Fruit fly (Drosophila melanogaster): ENCODE measurements around the gene Gnpnat.

Gene Gnpnat

DNA sequence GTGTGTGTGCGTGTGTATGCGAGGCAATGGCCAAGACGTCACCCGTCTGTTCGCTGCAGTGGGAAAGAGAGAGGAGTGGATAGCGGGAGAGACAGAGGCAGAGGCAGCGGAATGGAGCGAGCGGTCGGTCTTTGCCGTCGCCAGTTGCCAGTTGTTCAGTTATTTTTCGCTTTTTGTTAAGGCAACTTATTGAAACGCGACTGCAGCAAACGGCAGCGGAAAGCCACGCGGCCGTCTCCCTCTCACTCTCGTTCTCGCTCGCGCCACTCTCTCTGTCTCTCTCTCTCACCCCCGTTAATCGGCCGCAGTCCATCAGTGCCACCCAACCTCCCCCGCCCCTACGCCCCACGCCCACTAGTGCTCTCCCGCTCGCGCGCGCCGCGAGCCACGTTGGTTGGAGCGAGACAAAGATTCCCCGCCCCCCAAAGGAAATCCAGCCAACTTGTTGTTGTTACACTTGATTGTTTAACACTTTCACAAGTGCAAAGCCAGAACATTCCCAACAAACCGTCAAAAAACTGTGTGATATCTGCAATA, 34.8 kb downstream of the Gnpnat start (continued):
- TF ChIP-seq bsh (GFP tag; optimal IDR thresholded peaks at IDR 0.05) = peak in 1 of 2 experiments; percentile 40
- no peak; the same call in 1 of the 2 replicates for TF ChIP-seq vvl (GFP tag; IDR thresholded peaks at IDR 0.05)
- peak; percentile 10 for TF ChIP-seq ATbp (GFP tag; optimal IDR thresholded peaks at IDR 0.05)
- TF ChIP-seq GATAe (GFP tag; conservative IDR thresholded peaks at IDR 0.05) = peak; percentile 38
- TF ChIP-seq CG10267 (tag; optimal IDR thresholded peaks at IDR 0.05) = no peak
- peak; percentile 68 for TF ChIP-seq rib (GFP tag; IDR thresholded peaks at IDR 0.05)
- peak; percentile 55; the same call in 1 of the 3 replicates for TF ChIP-seq Dbx (GFP tag; IDR thresholded peaks at IDR 0.05)
- TF ChIP-seq eve (GFP tag; optimal IDR thresholded peaks at IDR 0.05) = no peak
- TF ChIP-seq D19A (tag; optimal IDR thresholded peaks at IDR 0.05) = peak; percentile 19
- TF ChIP-seq slou (GFP tag; optimal IDR thresholded peaks at IDR 0.05) = no peak
- no peak for TF ChIP-seq insv (GFP tag; optimal IDR thresholded peaks at IDR 0.05)
- 0 out of 2 replicates have a peak, but pooled peaks have one; percentile 20 for TF ChIP-seq E2f2 (GFP tag; IDR thresholded peaks at IDR 0.05)
- TF ChIP-seq nerfin-1 (tag; optimal IDR thresholded peaks at IDR 0.05) = peak; percentile 86
- TF ChIP-seq so (GFP tag; IDR thresholded peaks at IDR 0.05) = peak; percentile 65; the same call in 2 of the 3 replicates
- peak; percentile 82 for TF ChIP-seq grn (GFP tag; optimal IDR thresholded peaks at IDR 0.05)
- no peak for TF ChIP-seq da (GFP tag; optimal IDR thresholded peaks at IDR 0.05)
- TF ChIP-seq CG31365 (tag; optimal IDR thresholded peaks at IDR 0.05) = no peak
- no peak for TF ChIP-seq Atf-2 (GFP tag; optimal IDR thresholded peaks at IDR 0.05)
- TF ChIP-seq CG17912 (GFP tag; optimal IDR thresholded peaks at IDR 0.05) = peak; percentile 36
- TF ChIP-seq Hsf (GFP tag; optimal IDR thresholded peaks at IDR 0.05) = no peak
- TF ChIP-seq ro (GFP tag; IDR thresholded peaks at IDR 0.05) = no peak
- peak; percentile 23 for TF ChIP-seq CG6254 (GFP tag; optimal IDR thresholded peaks at IDR 0.05)
- no peak for TF ChIP-seq CG15514 (GFP tag; optimal IDR thresholded peaks at IDR 0.05)
- TF ChIP-seq nau (GFP tag; optimal IDR thresholded peaks at IDR 0.05) = peak; percentile 35
- no peak for TF ChIP-seq dm (GFP tag; optimal IDR thresholded peaks at IDR 0.05)
- TF ChIP-seq en (GFP tag; optimal IDR thresholded peaks at IDR 0.05) = no peak
- TF ChIP-seq Dref (GFP tag; IDR thresholded peaks at IDR 0.05) = no peak

DNA sequence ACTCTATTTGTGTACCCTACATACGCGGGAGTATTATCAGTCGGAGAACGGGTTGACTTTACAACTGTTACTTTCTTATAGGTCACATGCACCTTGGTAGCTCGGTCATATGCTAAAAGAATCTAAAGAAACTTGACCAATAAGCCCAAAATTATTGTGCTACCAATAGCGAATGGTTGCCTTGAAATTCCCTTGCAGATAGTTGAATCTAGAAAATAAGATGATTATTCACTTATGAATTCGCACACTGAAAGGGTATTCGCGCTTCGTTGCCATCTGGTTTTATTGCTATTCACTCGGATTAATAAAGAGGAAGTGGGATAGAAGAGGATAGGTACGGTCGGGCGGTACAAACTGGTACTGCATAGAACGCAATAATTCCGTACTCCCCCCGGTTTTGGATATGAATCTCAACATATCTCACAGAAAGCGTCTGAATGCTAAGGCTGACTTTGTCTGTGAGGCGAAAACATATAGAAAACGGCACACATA, 35.8 kb downstream of the Gnpnat start:
- TF ChIP-seq trh (GFP tag; optimal IDR thresholded peaks at IDR 0.05) (peak; percentile 27), CG3281 (GFP tag; optimal IDR thresholded peaks at IDR 0.05) (peak; percentile 77), Fer3 (tag; optimal IDR thresholded peaks at IDR 0.05) (peak; percentile 84), trem (tag; optimal IDR thresholded peaks at IDR 0.05) (no peak), CG9437 (GFP tag; optimal IDR thresholded peaks at IDR 0.05) (peak; percentile 53), lola (GFP tag; optimal IDR thresholded peaks at IDR 0.05) (peak in 1 of 3 experiments; percentile 50), NfI (GFP tag; optimal IDR thresholded peaks at IDR 0.05) (peak; percentile 77), Dip3 (GFP tag; optimal IDR thresholded peaks at IDR 0.05) (peak; percentile 78), CG12155 (GFP tag; optimal IDR thresholded peaks at IDR 0.05) (peak; percentile 88), CG4360 (GFP tag; IDR thresholded peaks at IDR 0.05) (no peak), btn (GFP tag; optimal IDR thresholded peaks at IDR 0.05) (peak; percentile 23), cato (GFP tag; optimal IDR thresholded peaks at IDR 0.05; ENCODE audit: borderline replicate concordance) (peak; percentile 4), caup (GFP tag; optimal IDR thresholded peaks at IDR 0.05; ENCODE audit: severe bottlenecking) (peak; percentile 60), fd96Cb (tag; optimal IDR thresholded peaks at IDR 0.05) (peak; percentile 68), CG2889 (GFP tag; IDR thresholded peaks at IDR 0.05) (peak; percentile 37; the same call in 1 of the 3 replicates), Jarid2 (GFP tag; optimal IDR thresholded peaks at IDR 0.05) (peak; percentile 45), CG8281 (tag; optimal IDR thresholded peaks at IDR 0.05) (peak; percentile 59), CG2129 (GFP tag; IDR thresholded peaks at IDR 0.05; ENCODE audit: partially characterized antibody) (no peak), mirr (GFP tag; optimal IDR thresholded peaks at IDR 0.05) (peak; percentile 63), Atf3 (GFP tag; optimal IDR thresholded peaks at IDR 0.05) (peak; percentile 42), wdn (GFP tag; IDR thresholded peaks at IDR 0.05) (peak; percentile 56), mam (GFP tag; optimal IDR thresholded peaks at IDR 0.05) (peak; percentile 84), fd64A (GFP tag; optimal IDR thresholded peaks at IDR 0.05) (no peak)
